Fruit fly (Drosophila melanogaster) whole organism, embryonic: Measurements from ENCODE around the gene CG8100.

ENCODE experiments used
- Asciz ChIP-seq: fragments of 200-800 bp; sonication (Bioruptor generic); optimal IDR thresholded peaks from 2 replicates; lab custom pipeline; 2017; ENCODE audit warnings: missing biosample characterization, mild to moderate bottlenecking, missing genetic modification characterization, missing genetic modification reagents
- CG10321 ChIP-seq: fragments of 200-800 bp; sonication (Bioruptor generic); IDR thresholded peaks from 2 replicates; pipeline ENCODE4 v1.3.6; 2022; ENCODE audit warnings: missing biosample characterization, missing genetic modification characterization
- CG12942 ChIP-seq: fragments of 200-800 bp; sonication (Bioruptor generic); optimal IDR thresholded peaks from 3 replicates; lab custom pipeline; 2016; ENCODE audit warnings: missing biosample characterization, missing genetic modification characterization
- CG13775 ChIP-seq: fragments of 200-800 bp; sonication (Bioruptor generic); optimal IDR thresholded peaks from 3 replicates; lab custom pipeline; 2017; ENCODE audit warnings: missing biosample characterization, mild to moderate bottlenecking, missing genetic modification characterization
- CG1832 ChIP-seq: fragments of 200-800 bp; sonication (Bioruptor generic); optimal IDR thresholded peaks from 2 replicates; lab custom pipeline; 2017; ENCODE audit warnings: missing biosample characterization, mild to moderate bottlenecking, missing genetic modification characterization, inconsistent platforms
- CG18476 ChIP-seq: fragments of 200-800 bp; sonication (Bioruptor generic); optimal IDR thresholded peaks from 2 replicates; lab custom pipeline; 2016; ENCODE audit warnings: missing biosample characterization, mild to moderate bottlenecking, missing genetic modification characterization
- CG2199 ChIP-seq: fragments of 200-800 bp; sonication (Bioruptor generic); IDR thresholded peaks from 3 replicates; pipeline ENCODE4 v1.3.6; 2022; ENCODE audit warnings: missing biosample characterization, missing genetic modification characterization
- CG8281 ChIP-seq: fragments of 200-800 bp; sonication (Bioruptor generic); optimal IDR thresholded peaks from 2 replicates; lab custom pipeline; 2018; ENCODE audit warnings: missing biosample characterization, mild to moderate bottlenecking, missing genetic modification characterization, moderate library complexity
- CG8478 ChIP-seq: fragments of >200 bp; optimal IDR thresholded peaks from 2 replicates; lab custom pipeline; 2018
- CrebB ChIP-seq: fragments of 200-800 bp; sonication (Bioruptor generic); optimal IDR thresholded peaks from 3 replicates; lab custom pipeline; 2018; ENCODE audit warnings: missing biosample characterization, mild to moderate bottlenecking, missing genetic modification characterization
- D ChIP-seq, 2 experiments: fragments of 200-800 bp in 1 of 2; fragments of >200 bp in 1 of 2; sonication (Bioruptor generic) in 1 of 2; optimal IDR thresholded peaks; 2 replicates in 1 of 2; 3 replicates in 1 of 2; lab custom pipeline; 2017; ENCODE audit warnings: mild to moderate bottlenecking in 1 of 2, missing biosample characterization in 1 of 2, missing genetic modification characterization in 1 of 2, missing genetic modification reagents in 1 of 2
- Ets65A ChIP-seq: fragments of 200-800 bp; sonication (Bioruptor generic); peaks from one replicate; lab custom pipeline; 2016; ENCODE audit warnings: missing biosample characterization, missing genetic modification characterization
- H2.0 ChIP-seq: fragments of 200-800 bp; sonication (Bioruptor generic); IDR thresholded peaks from 2 replicates; pipeline ENCODE4 v1.3.6; 2022; ENCODE audit warnings: missing biosample characterization, missing genetic modification characterization
- Kr ChIP-seq: fragments of 200-800 bp; sonication (Bioruptor generic); optimal IDR thresholded peaks from 2 replicates; lab custom pipeline; 2017; ENCODE audit warnings: missing biosample characterization, mild to moderate bottlenecking, missing genetic modification characterization
- Nf-YB ChIP-seq: fragments of 200-800 bp; sonication (Bioruptor generic); optimal IDR thresholded peaks from 3 replicates; lab custom pipeline; 2019; ENCODE audit warnings: missing biosample characterization, mild to moderate bottlenecking, missing genetic modification characterization, moderate library complexity
- Nf-YC ChIP-seq: fragments of 200-800 bp; optimal IDR thresholded peaks from 3 replicates; lab custom pipeline; 2019; ENCODE audit warnings: missing biosample characterization, mild to moderate bottlenecking, missing genetic modification characterization, moderate library complexity
- Poxn ChIP-seq: fragments of 200-800 bp; sonication (Bioruptor generic); IDR thresholded peaks from 2 replicates; pipeline ENCODE4 v1.3.6; 2022; ENCODE audit warnings: missing biosample characterization, missing genetic modification characterization
- cg ChIP-seq: fragments of 200-800 bp; sonication (Bioruptor generic); optimal IDR thresholded peaks from 3 replicates; lab custom pipeline; 2019; ENCODE audit warnings: missing biosample characterization, mild to moderate bottlenecking, missing genetic modification characterization, moderate library complexity
- crol ChIP-seq: fragments of 200-800 bp; sonication (Bioruptor generic); IDR thresholded peaks from 2 replicates; pipeline ENCODE4 v1.3.6; 2022; ENCODE audit warnings: missing biosample characterization, missing genetic modification characterization
- insv ChIP-seq, 2 experiments: fragments of 200-800 bp; sonication (Bioruptor generic); optimal IDR thresholded peaks; 3 replicates each; lab custom pipeline; 2016 to 2018; ENCODE audit warnings: missing biosample characterization in 2 of 2, missing genetic modification characterization in 2 of 2
- nerfin-2 ChIP-seq: fragments of 200-800 bp; sonication (Bioruptor generic); IDR thresholded peaks from 2 replicates; pipeline ENCODE4 v1.3.6; 2022; ENCODE audit warnings: missing biosample characterization, missing genetic modification characterization; ENCODE audit not compliant: partially characterized antibody
- pfk ChIP-seq: fragments of 200-800 bp; sonication (Bioruptor generic); optimal IDR thresholded peaks from 2 replicates; lab custom pipeline; 2018; ENCODE audit warnings: missing biosample characterization, mild to moderate bottlenecking, missing genetic modification characterization, moderate library complexity
- phol ChIP-seq: fragments of 200-800 bp; sonication (Bioruptor generic); optimal IDR thresholded peaks from 3 replicates; lab custom pipeline; 2018; ENCODE audit warnings: missing biosample characterization, mild to moderate bottlenecking, missing genetic modification characterization, moderate library complexity
- prd ChIP-seq, 3 experiments: fragments of >200 bp in 2 of 3; fragments of 200-800 bp in 1 of 3; sonication (Bioruptor generic) in 1 of 3; optimal IDR thresholded peaks in 2 of 3; IDR thresholded peaks in 1 of 3; 2 replicates in 2 of 3; 3 replicates in 1 of 3; pipeline versions ENCODE4 v1.3.6 to Lab custom; 2017 to 2022; ENCODE audit warnings: missing biosample characterization in 1 of 3, missing genetic modification characterization in 1 of 3
- pros ChIP-seq: fragments of 200-800 bp; sonication (Bioruptor generic); optimal IDR thresholded peaks from 3 replicates; lab custom pipeline; 2019; ENCODE audit warnings: missing biosample characterization, mild to moderate bottlenecking, missing genetic modification characterization, moderate library complexity
- slp2 ChIP-seq: fragments of 200-800 bp; sonication (Bioruptor generic); optimal IDR thresholded peaks from 2 replicates; lab custom pipeline; 2016; ENCODE audit warnings: missing biosample characterization, missing genetic modification characterization
- sr ChIP-seq: fragments of 200-800 bp; sonication (Bioruptor generic); IDR thresholded peaks from 3 replicates; pipeline ENCODE4 v1.3.6; 2022; ENCODE audit warnings: missing biosample characterization, missing genetic modification characterization
- vfl ChIP-seq: fragments of 200-800 bp; sonication (Bioruptor generic); optimal IDR thresholded peaks from 2 replicates; lab custom pipeline; 2016; ENCODE audit warnings: missing biosample characterization, missing genetic modification characterization
- wdn ChIP-seq: fragments of 200-800 bp; sonication (Bioruptor generic); IDR thresholded peaks from 2 replicates; pipeline ENCODE4 v1.3.6; 2022; ENCODE audit warnings: missing biosample characterization, missing genetic modification characterization
- z ChIP-seq: fragments of 200-800 bp; sonication (Bioruptor generic); IDR thresholded peaks from 3 replicates; pipeline ENCODE4 v1.3.6; 2022; ENCODE audit warnings: missing biosample characterization, missing genetic modification characterization
- zen ChIP-seq: fragments of 200-800 bp; sonication (Bioruptor generic); optimal IDR thresholded peaks from 3 replicates; lab custom pipeline; 2018; ENCODE audit warnings: missing biosample characterization, mild to moderate bottlenecking, missing genetic modification characterization, moderate library complexity
- zf30C ChIP-seq: fragments of 200-800 bp; sonication (Bioruptor generic); optimal IDR thresholded peaks from 3 replicates; lab custom pipeline; 2018; ENCODE audit warnings: missing biosample characterization, mild to moderate bottlenecking, missing genetic modification characterization
- zfh2 ChIP-seq: fragments of 200-800 bp; sonication (Bioruptor generic); optimal IDR thresholded peaks from 2 replicates; lab custom pipeline; 2016; ENCODE audit warnings: missing biosample characterization, missing genetic modification characterization

Gene CG8100

dm6 chr3L:14132848-14133392 is 49.5 kb downstream of the CG8100 start:
- peak; percentile 71 for TF ChIP-seq CG8478 (lab: Kevin White, UChicago)
- TF ChIP-seq pfk (GFP tag; lab: Kevin White, UChicago) = no peak
- peak; percentile 87 for TF ChIP-seq CG10321 (GFP tag; lab: Robert Waterston, UW)
- peak; percentile 63 for TF ChIP-seq phol (tag; lab: Kevin White, UChicago)
- no peak for TF ChIP-seq CG12942 (GFP tag; lab: Kevin White, UChicago)
- TF ChIP-seq CG2199 (GFP tag; lab: Robert Waterston, UW) = no peak
- TF ChIP-seq nerfin-2 = no peak
- no peak for TF ChIP-seq D (optimal IDR thresholded peaks at IDR 0.05; lab: Kevin White, UChicago)
- TF ChIP-seq D (GFP tag; optimal IDR thresholded peaks at IDR 0.05; lab: Kevin White, UChicago) = peak; percentile 25
- TF ChIP-seq wdn = no peak
- TF ChIP-seq zfh2 (GFP tag; lab: Kevin White, UChicago) = no peak
- no peak for TF ChIP-seq sr (GFP tag; lab: Robert Waterston, UW)
- TF ChIP-seq Nf-YB (GFP tag; lab: Kevin White, UChicago) = peak; percentile 92
- no peak for TF ChIP-seq z (GFP tag; lab: Robert Waterston, UW)
- TF ChIP-seq Ets65A (GFP tag; lab: Kevin White, UChicago) = no peak
- TF ChIP-seq zf30C (GFP tag; lab: Kevin White, UChicago) = peak; percentile 34
- no peak for TF ChIP-seq Poxn (GFP tag; lab: Robert Waterston, UW)
- TF ChIP-seq pros (GFP tag; lab: Kevin White, UChicago) = no peak
- no peak for TF ChIP-seq CG13775 (GFP tag; lab: Kevin White, UChicago)
- TF ChIP-seq CG18476 (GFP tag; lab: Kevin White, UChicago) = no peak
- TF ChIP-seq Nf-YC = peak; percentile 89
- TF ChIP-seq CG1832 (GFP tag; lab: Kevin White, UChicago) = peak; percentile 72
- TF ChIP-seq insv (GFP tag; optimal IDR thresholded peaks at IDR 0.05; lab: Kevin White, UChicago) = peak in 1 of 2 experiments; percentile 69
- TF ChIP-seq Asciz (GFP tag; lab: Kevin White, UChicago) = no peak
- peak; percentile 72 for TF ChIP-seq CG8281 (tag; lab: Kevin White, UChicago)
- no peak for TF ChIP-seq CrebB (tag; lab: Kevin White, UChicago)
- peak; percentile 8 for TF ChIP-seq cg (GFP tag; lab: Kevin White, UChicago)
- TF ChIP-seq, all 482 proteins: peak for 11

dm6 chr3L:14135496-14135895 is 52.1 kb downstream of the CG8100 start:
- TF ChIP-seq prd (optimal IDR thresholded peaks at IDR 0.05; lab: Kevin White, UChicago) (no peak), prd (GFP tag; IDR thresholded peaks at IDR 0.05; lab: Robert Waterston, UW) (peak; percentile 42; the same call in 2 of the 3 replicates), zen (tag; lab: Kevin White, UChicago) (peak; percentile 65), crol (GFP tag; lab: Robert Waterston, UW) (peak; percentile 41; the same call in 1 of the 2 replicates), vfl (GFP tag; lab: Kevin White, UChicago) (no peak), H2.0 (GFP tag; lab: Robert Waterston, UW) (no peak), Ets65A (GFP tag; lab: Kevin White, UChicago) (peak; percentile 70), D (optimal IDR thresholded peaks at IDR 0.05; lab: Kevin White, UChicago) (peak; percentile 99), D (GFP tag; optimal IDR thresholded peaks at IDR 0.05; lab: Kevin White, UChicago) (peak; percentile 39), slp2 (GFP tag; lab: Kevin White, UChicago) (no peak), Kr (GFP tag; lab: Kevin White, UChicago) (peak; percentile 70)
